Worm (Caenorhabditis elegans) whole organism, L3 larva: ENCODE results near the gene srx-86.

Experiments used
- R02D3.7 ChIP-seq: fragments of 150-350 bp; optimal IDR thresholded peaks from 2 replicates; lab custom pipeline; 2014; ENCODE audit warnings: missing biosample characterization, missing genetic modification characterization
- ZK546.5 ChIP-seq: sonication (generic microtip); optimal IDR thresholded peaks from 2 replicates; lab custom pipeline; 2017; ENCODE audit warnings: missing biosample characterization, missing genetic modification characterization
- aly-2 ChIP-seq: fragments of 150-350 bp; optimal IDR thresholded peaks from 2 replicates; lab custom pipeline; 2014; ENCODE audit warnings: missing biosample characterization, missing genetic modification characterization
- ama-1 ChIP-seq: fragments of 150-350 bp; optimal IDR thresholded peaks from 2 replicates; lab custom pipeline; 2018
- ceh-16 ChIP-seq: sonication (generic microtip); optimal IDR thresholded peaks from 2 replicates; lab custom pipeline; 2017; ENCODE audit warnings: missing biosample characterization, missing genetic modification characterization
- ceh-28 ChIP-seq: fragments of 150-350 bp; optimal IDR thresholded peaks from 2 replicates; lab custom pipeline; 2014; ENCODE audit warnings: missing biosample characterization, missing genetic modification reagents, missing genetic modification characterization
- ceh-82 ChIP-seq: fragments of 150-350 bp; optimal IDR thresholded peaks from 2 replicates; lab custom pipeline; 2014; ENCODE audit warnings: missing biosample characterization, missing genetic modification characterization
- ceh-9 ChIP-seq: sonication (generic microtip); optimal IDR thresholded peaks from 2 replicates; lab custom pipeline; 2018; ENCODE audit warnings: missing biosample characterization, missing genetic modification characterization
- daf-12 ChIP-seq: fragments of 150-350 bp; optimal IDR thresholded peaks from 2 replicates; lab custom pipeline; 2014; ENCODE audit warnings: missing biosample characterization, missing genetic modification reagents, missing genetic modification characterization
- egl-27 ChIP-seq: sonication (generic microtip); optimal IDR thresholded peaks from 4 replicates; lab custom pipeline; 2017; ENCODE audit warnings: missing biosample characterization, missing genetic modification reagents, missing genetic modification characterization
- egl-5 ChIP-seq: fragments of 150-350 bp; optimal IDR thresholded peaks from 2 replicates; lab custom pipeline; 2017; ENCODE audit warnings: missing biosample characterization, missing genetic modification reagents, missing genetic modification characterization, inconsistent platforms
- elt-1 ChIP-seq: fragments of 150-350 bp; optimal IDR thresholded peaks from 2 replicates; lab custom pipeline; 2014; ENCODE audit warnings: missing biosample characterization, missing genetic modification characterization
- elt-2 ChIP-seq: sonication (generic microtip); optimal IDR thresholded peaks from 2 replicates; lab custom pipeline; 2016; ENCODE audit warnings: missing genetic modification reagents, mild to moderate bottlenecking, missing genetic modification characterization, missing compliant biosample characterization
- elt-3 ChIP-seq, 3 experiments: fragments of 150-350 bp in 1 of 3; sonication (generic microtip) in 2 of 3; optimal IDR thresholded peaks; 2 replicates in 2 of 3; 4 replicates in 1 of 3; lab custom pipeline; 2014 to 2017; ENCODE audit warnings: missing biosample characterization in 3 of 3, missing genetic modification characterization in 3 of 3
- eor-1 ChIP-seq, 2 experiments: fragments of 150-350 bp; optimal IDR thresholded peaks; 2 replicates each; lab custom pipeline; 2014 to 2018; ENCODE audit warnings: missing biosample characterization in 2 of 2, missing genetic modification characterization in 2 of 2
- fkh-10 ChIP-seq: sonication (generic microtip); optimal IDR thresholded peaks from 2 replicates; lab custom pipeline; 2017; ENCODE audit warnings: missing biosample characterization, missing genetic modification reagents, missing genetic modification characterization
- fkh-2 ChIP-seq: fragments of 150-350 bp; optimal IDR thresholded peaks from 2 replicates; lab custom pipeline; 2014; ENCODE audit warnings: missing biosample characterization, missing genetic modification reagents, missing genetic modification characterization
- fos-1 ChIP-seq: fragments of 150-350 bp; optimal IDR thresholded peaks from 2 replicates; lab custom pipeline; 2014; ENCODE audit warnings: missing biosample characterization, missing genetic modification characterization
- hmg-11 ChIP-seq: sonication (generic microtip); optimal IDR thresholded peaks from 2 replicates; lab custom pipeline; 2016; ENCODE audit warnings: missing genetic modification characterization, missing compliant biosample characterization
- jun-1 ChIP-seq: fragments of 150-350 bp; optimal IDR thresholded peaks from 2 replicates; lab custom pipeline; 2014; ENCODE audit warnings: missing biosample characterization, missing genetic modification reagents, missing genetic modification characterization
- lin-39 ChIP-seq: fragments of 150-350 bp; optimal IDR thresholded peaks from 2 replicates; lab custom pipeline; 2018; ENCODE audit warnings: missing biosample characterization, missing genetic modification reagents, missing genetic modification characterization
- lsy-12 ChIP-seq: sonication (generic microtip); optimal IDR thresholded peaks from 2 replicates; lab custom pipeline; 2016; ENCODE audit warnings: mild to moderate bottlenecking, missing genetic modification characterization, missing compliant biosample characterization
- mdl-1 ChIP-seq: fragments of 150-350 bp; optimal IDR thresholded peaks from 2 replicates; lab custom pipeline; 2014; ENCODE audit warnings: missing biosample characterization, missing genetic modification characterization
- mml-1 ChIP-seq: fragments of 150-350 bp; sonication (generic microtip); optimal IDR thresholded peaks from 3 replicates; lab custom pipeline; 2014; ENCODE audit warnings: missing biosample characterization, missing genetic modification characterization
- nfya-1 ChIP-seq: sonication (generic microtip); optimal IDR thresholded peaks from 2 replicates; lab custom pipeline; 2017; ENCODE audit warnings: missing genetic modification characterization, mild to moderate bottlenecking, missing compliant biosample characterization, antibody characterized with exemption, moderate library complexity; ENCODE audit not compliant: insufficient read depth
- nhr-12 ChIP-seq: fragments of 150-350 bp; optimal IDR thresholded peaks from 2 replicates; lab custom pipeline; 2014; ENCODE audit warnings: missing biosample characterization, missing genetic modification characterization
- nhr-23 ChIP-seq: fragments of 150-350 bp; optimal IDR thresholded peaks from 2 replicates; lab custom pipeline; 2014; ENCODE audit warnings: missing biosample characterization, missing genetic modification reagents, missing genetic modification characterization
- nhr-237 ChIP-seq: fragments of 150-350 bp; optimal IDR thresholded peaks from 2 replicates; lab custom pipeline; 2014; ENCODE audit warnings: missing biosample characterization, missing genetic modification characterization
- nhr-25 ChIP-seq: sonication (generic microtip); optimal IDR thresholded peaks from 2 replicates; lab custom pipeline; 2017; ENCODE audit warnings: missing biosample characterization, missing genetic modification characterization
- nhr-43 ChIP-seq: sonication (generic microtip); optimal IDR thresholded peaks from 2 replicates; lab custom pipeline; 2016; ENCODE audit warnings: mild to moderate bottlenecking, missing genetic modification characterization, missing compliant biosample characterization; ENCODE audit not compliant: poor library complexity, severe bottlenecking
- nhr-67 ChIP-seq: fragments of 150-350 bp; optimal IDR thresholded peaks from 2 replicates; lab custom pipeline; 2014; ENCODE audit warnings: missing biosample characterization, missing genetic modification characterization
- nhr-76 ChIP-seq: fragments of 150-350 bp; sonication (generic microtip); optimal IDR thresholded peaks from 5 replicates; lab custom pipeline; 2014; ENCODE audit warnings: missing biosample characterization, missing genetic modification characterization
- nhr-77 ChIP-seq: fragments of 150-350 bp; optimal IDR thresholded peaks from 2 replicates; lab custom pipeline; 2014; ENCODE audit warnings: missing biosample characterization, missing genetic modification characterization
- pha-4 ChIP-seq: fragments of 150-350 bp; optimal IDR thresholded peaks from 2 replicates; lab custom pipeline; 2014; ENCODE audit warnings: missing biosample characterization, missing genetic modification reagents, missing genetic modification characterization
- pqm-1 ChIP-seq: fragments of 150-350 bp; optimal IDR thresholded peaks from 2 replicates; lab custom pipeline; 2017; ENCODE audit warnings: missing biosample characterization, missing genetic modification characterization, inconsistent platforms
- sea-2 ChIP-seq: fragments of 150-350 bp; sonication (generic microtip); optimal IDR thresholded peaks from 4 replicates; lab custom pipeline; 2014; ENCODE audit warnings: missing biosample characterization, missing genetic modification reagents, missing genetic modification characterization
- skn-1 ChIP-seq: fragments of 150-350 bp; optimal IDR thresholded peaks from 2 replicates; lab custom pipeline; 2014; ENCODE audit warnings: missing biosample characterization, missing genetic modification characterization
- snpc-4 ChIP-seq: fragments of 150-350 bp; optimal IDR thresholded peaks from 2 replicates; lab custom pipeline; 2014; ENCODE audit warnings: missing biosample characterization, missing genetic modification characterization
- tbx-2 ChIP-seq: sonication (generic microtip); optimal IDR thresholded peaks from 2 replicates; lab custom pipeline; 2016; ENCODE audit warnings: mild to moderate bottlenecking, missing genetic modification characterization, missing compliant biosample characterization
- unc-39 ChIP-seq: sonication (generic microtip); optimal IDR thresholded peaks from 4 replicates; lab custom pipeline; 2017; ENCODE audit warnings: missing biosample characterization, missing genetic modification characterization
- unc-62 ChIP-seq: fragments of 150-350 bp; sonication (generic microtip); optimal IDR thresholded peaks from 4 replicates; lab custom pipeline; 2014; ENCODE audit warnings: missing biosample characterization, missing genetic modification reagents, missing genetic modification characterization
- zag-1 ChIP-seq: fragments of 150-350 bp; optimal IDR thresholded peaks from 2 replicates; lab custom pipeline; 2014; ENCODE audit warnings: missing biosample characterization, missing genetic modification characterization
- ztf-11 ChIP-seq: fragments of 150-350 bp; optimal IDR thresholded peaks from 2 replicates; lab custom pipeline; 2014; ENCODE audit warnings: missing biosample characterization, missing genetic modification characterization
- ztf-4 ChIP-seq: fragments of 150-350 bp; optimal IDR thresholded peaks from 2 replicates; lab custom pipeline; 2014; ENCODE audit warnings: missing biosample characterization, missing genetic modification characterization

The srx-86 gene

ce11 chrV:11531831-11532534, 30.8 kb upstream of the srx-86 start:
- TF ChIP-seq unc-62 (GFP tag; lab: Kevin White, UChicago): peak; percentile 62
- no peak for TF ChIP-seq ceh-16 (tag; lab: Kevin White, UChicago)
- TF ChIP-seq fos-1 (tag; lab: Kevin White, UChicago): no peak
- TF ChIP-seq nhr-23: peak; percentile 28
- no peak for TF ChIP-seq nhr-76 (tag; lab: Kevin White, UChicago)
- peak; percentile 42 for TF ChIP-seq lin-39
- TF ChIP-seq nhr-25: peak; percentile 95
- TF ChIP-seq pqm-1: peak; percentile 81
- TF ChIP-seq lsy-12: peak; percentile 58
- peak; percentile 70 for TF ChIP-seq nhr-43 (tag; lab: Kevin White, UChicago)
- TF ChIP-seq ceh-28 (tag; lab: Kevin White, UChicago): peak; percentile 35
- TF ChIP-seq snpc-4: peak; percentile 36
- peak; percentile 52 for TF ChIP-seq nfya-1
- TF ChIP-seq elt-3 (tag; optimal IDR thresholded peaks at IDR 0.05; lab: Kevin White, UChicago): peak in 1 of 3 experiments; percentile 43
- no peak for TF ChIP-seq nhr-77 (tag; lab: Kevin White, UChicago)
- TF ChIP-seq daf-12 (tag; lab: Kevin White, UChicago): no peak
- TF ChIP-seq elt-2: peak; percentile 88
- no peak for TF ChIP-seq aly-2 (tag; lab: Kevin White, UChicago)
- no peak for TF ChIP-seq ama-1 (lab: Kevin White, UChicago)
- peak; percentile 73 for TF ChIP-seq skn-1 (tag; lab: Kevin White, UChicago)
- TF ChIP-seq ceh-82: no peak
- TF ChIP-seq egl-27 (tag; lab: Kevin White, UChicago): peak; percentile 85
- no peak for TF ChIP-seq R02D3.7 (tag; lab: Kevin White, UChicago)
- peak; percentile 58 for TF ChIP-seq elt-1 (tag; lab: Kevin White, UChicago)
- TF ChIP-seq ztf-4: peak; percentile 18
- TF ChIP-seq jun-1 (tag; lab: Kevin White, UChicago): peak; percentile 82
- TF ChIP-seq mdl-1 (tag; lab: Kevin White, UChicago): peak; percentile 77
- no peak for TF ChIP-seq nhr-12 (tag; lab: Kevin White, UChicago)
- no peak for TF ChIP-seq ztf-11
- peak; percentile 96 for TF ChIP-seq pha-4 (tag; lab: Kevin White, UChicago)
- peak; percentile 54 for TF ChIP-seq tbx-2 (tag; lab: Kevin White, UChicago)
- peak; percentile 21 for TF ChIP-seq egl-5 (tag; lab: Kevin White, UChicago)

ce11 chrV:11532535-11532853, 30.2 kb upstream of the srx-86 start:
- no peak for TF ChIP-seq mdl-1 (tag; lab: Kevin White, UChicago)
- no peak for TF ChIP-seq nhr-25
- no peak for TF ChIP-seq eor-1 (tag; optimal IDR thresholded peaks at IDR 0.05; lab: Kevin White, UChicago)
- no peak for TF ChIP-seq nhr-76 (tag; lab: Kevin White, UChicago)

- TF ChIP-seq nhr-43 (tag; lab: Kevin White, UChicago): peak; percentile 60
- TF ChIP-seq hmg-11 (tag; lab: Kevin White, UChicago): no peak
- no peak for TF ChIP-seq aly-2 (tag; lab: Kevin White, UChicago)
- no peak for TF ChIP-seq lin-39
- no peak for TF ChIP-seq unc-62 (GFP tag; lab: Kevin White, UChicago)
- TF ChIP-seq elt-1 (tag; lab: Kevin White, UChicago): peak; percentile 53
- TF ChIP-seq nhr-67: no peak
- no peak for TF ChIP-seq ZK546.5
- no peak for TF ChIP-seq mml-1 (tag; lab: Kevin White, UChicago)
- TF ChIP-seq nhr-77 (tag; lab: Kevin White, UChicago): no peak
- no peak for TF ChIP-seq fkh-2
- no peak for TF ChIP-seq fkh-10
- TF ChIP-seq lsy-12: no peak
- TF ChIP-seq ceh-16 (tag; lab: Kevin White, UChicago): no peak
- no peak for TF ChIP-seq elt-2
- no peak for TF ChIP-seq R02D3.7 (tag; lab: Kevin White, UChicago)
- no peak for TF ChIP-seq eor-1 (tag; optimal IDR thresholded peaks at IDR 0.05; lab: Kevin White, UChicago)
- TF ChIP-seq nhr-237 (tag; lab: Kevin White, UChicago): no peak
- no peak for TF ChIP-seq pha-4 (tag; lab: Kevin White, UChicago)
- no peak for TF ChIP-seq pqm-1
- peak; percentile 95 for TF ChIP-seq nhr-25
- no peak for TF ChIP-seq ceh-9 (tag; lab: Kevin White, UChicago)
- TF ChIP-seq jun-1 (tag; lab: Kevin White, UChicago): no peak
- no peak for TF ChIP-seq zag-1 (tag; lab: Kevin White, UChicago)
- TF ChIP-seq elt-3 (tag; optimal IDR thresholded peaks at IDR 0.05; lab: Kevin White, UChicago): no peak
- no peak for TF ChIP-seq ama-1 (lab: Kevin White, UChicago)
- TF ChIP-seq tbx-2 (tag; lab: Kevin White, UChicago): peak; percentile 7
- no peak for TF ChIP-seq ztf-4
- no peak for TF ChIP-seq mdl-1 (tag; lab: Kevin White, UChicago)
- TF ChIP-seq nfya-1: no peak
- TF ChIP-seq ceh-82: no peak
- peak; percentile 81 for TF ChIP-seq nhr-23
- TF ChIP-seq ceh-28 (tag; lab: Kevin White, UChicago): no peak
- no peak for TF ChIP-seq unc-39 (tag; lab: Kevin White, UChicago)
- no peak for TF ChIP-seq ztf-11
- peak; percentile 5 for TF ChIP-seq egl-27 (tag; lab: Kevin White, UChicago)
- no peak for TF ChIP-seq sea-2 (GFP tag; lab: Kevin White, UChicago)
- TF ChIP-seq snpc-4: no peak
- TF ChIP-seq nhr-12 (tag; lab: Kevin White, UChicago): no peak
- TF ChIP-seq fos-1 (tag; lab: Kevin White, UChicago): no peak
Measured at ce11 chrV:11532964-11533363, 29.8 kb upstream of the srx-86 start.
